Worm (Caenorhabditis elegans) whole organism, young adult: ENCODE measurements around the gene nsy-7.

Experiments used
- F49E8.2 ChIP-seq: sonication (generic microtip); optimal IDR thresholded peaks from 3 replicates; lab custom pipeline; 2017; ENCODE audit warnings: missing genetic modification characterization, mild to moderate bottlenecking, missing compliant biosample characterization, antibody characterized with exemption, moderate library complexity; ENCODE audit not compliant: insufficient read depth
- akir-1 ChIP-seq: fragments of 200-800 bp; sonication (Bioruptor generic); optimal IDR thresholded peaks from 2 replicates; lab custom pipeline; 2018; ENCODE audit warnings: mild to moderate bottlenecking, missing genetic modification characterization, moderate library complexity, missing compliant biosample characterization
- aptf-3 ChIP-seq: fragments of 200-800 bp; sonication (Bioruptor generic); IDR thresholded peaks from 2 replicates; pipeline ENCODE4 v1.3.6; 2022; ENCODE audit warnings: missing genetic modification characterization, missing compliant biosample characterization
- cebp-1 ChIP-seq, 2 experiments: fragments of 200-800 bp in 1 of 2; sonication (Bioruptor generic) in 1 of 2; sonication (generic microtip) in 1 of 2; IDR thresholded peaks in 1 of 2; optimal IDR thresholded peaks in 1 of 2; 2 replicates each; pipeline versions ENCODE4 v1.3.6 to Lab custom; 2017 to 2022; ENCODE audit warnings: missing compliant biosample characterization in 2 of 2, missing genetic modification characterization in 2 of 2, mild to moderate bottlenecking in 1 of 2, missing genetic modification reagents in 1 of 2, moderate library complexity in 1 of 2
- dox-1 ChIP-seq: fragments of 200-800 bp; sonication (Bioruptor generic); IDR thresholded peaks from 2 replicates; pipeline ENCODE4 v1.3.6; 2022; ENCODE audit warnings: missing genetic modification reagents, missing genetic modification characterization, missing compliant biosample characterization
- hsf-1 ChIP-seq: fragments of 200-800 bp; sonication (Bioruptor generic); IDR thresholded peaks from 2 replicates; pipeline ENCODE4 v1.3.6; 2022; ENCODE audit warnings: missing genetic modification reagents, missing genetic modification characterization, missing compliant biosample characterization
- lin-26 ChIP-seq: fragments of 200-800 bp; sonication (Bioruptor generic); IDR thresholded peaks from 2 replicates; pipeline ENCODE4 v1.3.6; 2022; ENCODE audit warnings: missing genetic modification reagents, missing genetic modification characterization, missing compliant biosample characterization
- lin-54 ChIP-seq: fragments of 200-800 bp; sonication (Bioruptor generic); optimal IDR thresholded peaks from 2 replicates; lab custom pipeline; 2018; ENCODE audit warnings: mild to moderate bottlenecking, missing genetic modification characterization, missing compliant biosample characterization
- lsl-1 ChIP-seq: fragments of 200-800 bp; sonication (Bioruptor generic); optimal IDR thresholded peaks from 2 replicates; lab custom pipeline; 2018; ENCODE audit warnings: mild to moderate bottlenecking, missing genetic modification characterization, moderate library complexity, missing compliant biosample characterization
- rpc-1 ChIP-seq, 2 experiments: fragments of 150-350 bp in 1 of 2; sonication (generic microtip) in 1 of 2; optimal IDR thresholded peaks; 2 replicates each; lab custom pipeline; 2014 to 2018; ENCODE audit warnings: missing biosample characterization in 1 of 2, missing genetic modification characterization in 1 of 2, missing genetic modification reagents in 1 of 2, missing genotype in 1 of 2
- tbx-9 ChIP-seq: sonication (generic microtip); optimal IDR thresholded peaks from 2 replicates; lab custom pipeline; 2016; ENCODE audit warnings: borderline replicate concordance, missing genetic modification characterization, inconsistent platforms, missing compliant biosample characterization
- unc-130 ChIP-seq: sonication (generic microtip); optimal IDR thresholded peaks from 2 replicates; lab custom pipeline; 2016; ENCODE audit warnings: missing genetic modification reagents, missing genetic modification characterization, missing compliant biosample characterization
- ztf-25 ChIP-seq: fragments of 200-800 bp; sonication (Bioruptor generic); IDR thresholded peaks from 2 replicates; pipeline ENCODE4 v1.3.6; 2022; ENCODE audit warnings: missing genetic modification reagents, missing genetic modification characterization, missing compliant biosample characterization

DNA sequence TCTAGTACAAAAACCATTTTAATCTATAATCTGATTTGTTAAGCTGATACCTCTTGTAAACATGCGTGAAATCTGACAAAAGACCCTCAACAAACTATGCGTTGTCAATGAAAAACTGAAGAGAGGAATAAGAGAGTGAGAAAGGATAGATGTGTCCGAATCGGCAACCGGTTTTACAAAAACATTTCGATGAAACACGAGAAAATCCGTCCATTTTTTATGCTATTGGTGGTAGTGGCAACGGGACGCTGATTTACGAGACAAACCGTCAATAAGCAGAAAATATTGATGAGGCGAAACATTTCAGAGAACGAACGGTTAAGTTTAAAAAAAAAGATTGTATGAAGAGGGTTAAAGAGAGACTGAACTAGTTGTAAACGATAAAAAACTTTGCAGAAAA lies 44.4 kb downstream of the nsy-7 start:
- TF ChIP-seq F49E8.2 (no peak), lsl-1 (GFP tag; lab: Kevin White, UChicago) (no peak), lin-54 (GFP tag; lab: Kevin White, UChicago) (no peak), lin-26 (GFP tag; lab: Robert Waterston, UW) (no peak), rpc-1 (optimal IDR thresholded peaks at IDR 0.05; lab: Kevin White, UChicago) (no peak), rpc-1 (tag; optimal IDR thresholded peaks at IDR 0.05; lab: Kevin White, UChicago) (no peak), aptf-3 (no peak), cebp-1 (GFP tag; IDR thresholded peaks at IDR 0.05; lab: Robert Waterston, UW) (no peak), cebp-1 (tag; optimal IDR thresholded peaks at IDR 0.05; lab: Kevin White, UChicago) (no peak), akir-1 (GFP tag; lab: Kevin White, UChicago) (no peak), unc-130 (GFP tag; lab: Kevin White, UChicago) (no peak), hsf-1 (GFP tag; lab: Robert Waterston, UW) (no peak), tbx-9 (tag; lab: Kevin White, UChicago) (no peak), ztf-25 (no peak), dox-1 (GFP tag; lab: Robert Waterston, UW) (no peak)
